Worm (Caenorhabditis elegans): Measurements from ENCODE around the gene let-418.

The let-418 gene

ce11 chrV:5782687-5783086 is 43.9 kb upstream of the let-418 start, which contains the start of gene fbxa-183:
fbxa-183 (minus strand) TSS chrV:5782787.
- no peak for TF ChIP-seq ceh-28 (tag; optimal IDR thresholded peaks at IDR 0.05)
- TF ChIP-seq snpc-4 (tag; optimal IDR thresholded peaks at IDR 0.05), result no peak
- TF ChIP-seq lin-39 (tag; optimal IDR thresholded peaks at IDR 0.05), result no peak
- TF ChIP-seq fos-1 (tag; optimal IDR thresholded peaks at IDR 0.05), result no peak
- no peak for TF ChIP-seq ceh-16 (tag; optimal IDR thresholded peaks at IDR 0.05)
- TF ChIP-seq nhr-43 (tag; optimal IDR thresholded peaks at IDR 0.05; ENCODE audit: poor library complexity, severe bottlenecking), result no peak
- TF ChIP-seq unc-62 (GFP tag; optimal IDR thresholded peaks at IDR 0.05), result no peak
- TF ChIP-seq nhr-237 (tag; optimal IDR thresholded peaks at IDR 0.05), result no peak
- TF ChIP-seq pqm-1 (tag; optimal IDR thresholded peaks at IDR 0.05), result no peak

- TF ChIP-seq unc-62 (GFP tag; optimal IDR thresholded peaks at IDR 0.05) (no peak), fos-1 (tag; optimal IDR thresholded peaks at IDR 0.05) (no peak), pha-4 (tag; optimal IDR thresholded peaks at IDR 0.05) (no peak), ceh-82 (tag; optimal IDR thresholded peaks at IDR 0.05) (no peak), ZK546.5 (tag; optimal IDR thresholded peaks at IDR 0.05) (no peak), elt-1 (tag; optimal IDR thresholded peaks at IDR 0.05) (no peak), nhr-237 (tag; optimal IDR thresholded peaks at IDR 0.05) (no peak), elt-2 (tag; optimal IDR thresholded peaks at IDR 0.05) (no peak), nhr-43 (tag; optimal IDR thresholded peaks at IDR 0.05; ENCODE audit: poor library complexity, severe bottlenecking) (no peak), nhr-77 (tag; optimal IDR thresholded peaks at IDR 0.05) (no peak), mml-1 (tag; optimal IDR thresholded peaks at IDR 0.05) (no peak), nhr-67 (tag; optimal IDR thresholded peaks at IDR 0.05) (no peak), lin-39 (tag; optimal IDR thresholded peaks at IDR 0.05) (no peak)
Observed at ce11 chrV:5785372-5785771, 41.3 kb upstream of the let-418 start, which contains the start of gene F44E7.7. F44E7.7 (minus strand) TSS chrV:5785472.

ce11 chrV:5788650-5789049 is 38.0 kb upstream of the let-418 start:
- TF ChIP-seq ceh-16 (tag; optimal IDR thresholded peaks at IDR 0.05) (no peak), nhr-28 (tag; optimal IDR thresholded peaks at IDR 0.05) (no peak)

- TF ChIP-seq mml-1 (tag; optimal IDR thresholded peaks at IDR 0.05) (no peak), sea-2 (GFP tag; optimal IDR thresholded peaks at IDR 0.05) (no peak), ceh-82 (tag; optimal IDR thresholded peaks at IDR 0.05) (peak; percentile 59), jun-1 (tag; optimal IDR thresholded peaks at IDR 0.05) (peak; percentile 35), elt-3 (tag; optimal IDR thresholded peaks at IDR 0.05) (no peak), aly-2 (tag; optimal IDR thresholded peaks at IDR 0.05) (no peak), nfya-1 (tag; optimal IDR thresholded peaks at IDR 0.05; ENCODE audit: insufficient read depth) (peak; percentile 72), egl-5 (tag; optimal IDR thresholded peaks at IDR 0.05) (peak; percentile 43), nhr-12 (tag; optimal IDR thresholded peaks at IDR 0.05) (no peak), ama-1 (optimal IDR thresholded peaks at IDR 0.05) (no peak), pqm-1 (tag; optimal IDR thresholded peaks at IDR 0.05) (peak; percentile 62), egl-27 (tag; optimal IDR thresholded peaks at IDR 0.05) (peak; percentile 25), ceh-28 (tag; optimal IDR thresholded peaks at IDR 0.05) (peak; percentile 10), unc-62 (GFP tag; optimal IDR thresholded peaks at IDR 0.05) (no peak), snpc-4 (tag; optimal IDR thresholded peaks at IDR 0.05) (peak; percentile 72), pha-4 (tag; optimal IDR thresholded peaks at IDR 0.05) (peak; percentile 83), R02D3.7 (tag; optimal IDR thresholded peaks at IDR 0.05) (peak; percentile 70), nhr-67 (tag; optimal IDR thresholded peaks at IDR 0.05) (no peak), nhr-43 (tag; optimal IDR thresholded peaks at IDR 0.05; ENCODE audit: poor library complexity, severe bottlenecking) (peak; percentile 78), daf-12 (tag; optimal IDR thresholded peaks at IDR 0.05) (no peak), lin-15B (tag; optimal IDR thresholded peaks at IDR 0.05) (peak; percentile 91), nhr-23 (tag; optimal IDR thresholded peaks at IDR 0.05) (peak; percentile 81), ztf-4 (tag; optimal IDR thresholded peaks at IDR 0.05) (no peak), nhr-25 (tag; optimal IDR thresholded peaks at IDR 0.05) (peak; percentile 63), unc-39 (tag; optimal IDR thresholded peaks at IDR 0.05) (no peak), nhr-11 (tag; optimal IDR thresholded peaks at IDR 0.05) (peak; percentile 60), eor-1 (tag; optimal IDR thresholded peaks at IDR 0.05) (no peak), nhr-28 (tag; optimal IDR thresholded peaks at IDR 0.05) (no peak), nhr-237 (tag; optimal IDR thresholded peaks at IDR 0.05) (no peak), ceh-16 (tag; optimal IDR thresholded peaks at IDR 0.05) (no peak), nhr-77 (tag; optimal IDR thresholded peaks at IDR 0.05) (peak; percentile 41), elt-2 (tag; optimal IDR thresholded peaks at IDR 0.05) (peak; percentile 72), zag-1 (tag; optimal IDR thresholded peaks at IDR 0.05) (no peak), tbx-2 (tag; optimal IDR thresholded peaks at IDR 0.05) (peak; percentile 71), fkh-2 (tag; optimal IDR thresholded peaks at IDR 0.05) (no peak), hmg-11 (tag; optimal IDR thresholded peaks at IDR 0.05) (peak; percentile 71), fkh-10 (GFP tag; optimal IDR thresholded peaks at IDR 0.05) (peak; percentile 6), ZK546.5 (tag; optimal IDR thresholded peaks at IDR 0.05) (no peak), mdl-1 (tag; optimal IDR thresholded peaks at IDR 0.05) (no peak), nhr-76 (tag; optimal IDR thresholded peaks at IDR 0.05) (peak; percentile 24)
Observed at ce11 chrV:5790497-5791280, 35.9 kb upstream of the let-418 start, which contains the start of the genes nhr-142 and F44E7.9. nhr-142 (minus strand) TSS chrV:5790553. F44E7.9 (plus strand) TSS chrV:5791230.
